Worm (Caenorhabditis elegans): ENCODE measurements around the gene F09F9.3.

The F09F9.3 gene

DNA sequence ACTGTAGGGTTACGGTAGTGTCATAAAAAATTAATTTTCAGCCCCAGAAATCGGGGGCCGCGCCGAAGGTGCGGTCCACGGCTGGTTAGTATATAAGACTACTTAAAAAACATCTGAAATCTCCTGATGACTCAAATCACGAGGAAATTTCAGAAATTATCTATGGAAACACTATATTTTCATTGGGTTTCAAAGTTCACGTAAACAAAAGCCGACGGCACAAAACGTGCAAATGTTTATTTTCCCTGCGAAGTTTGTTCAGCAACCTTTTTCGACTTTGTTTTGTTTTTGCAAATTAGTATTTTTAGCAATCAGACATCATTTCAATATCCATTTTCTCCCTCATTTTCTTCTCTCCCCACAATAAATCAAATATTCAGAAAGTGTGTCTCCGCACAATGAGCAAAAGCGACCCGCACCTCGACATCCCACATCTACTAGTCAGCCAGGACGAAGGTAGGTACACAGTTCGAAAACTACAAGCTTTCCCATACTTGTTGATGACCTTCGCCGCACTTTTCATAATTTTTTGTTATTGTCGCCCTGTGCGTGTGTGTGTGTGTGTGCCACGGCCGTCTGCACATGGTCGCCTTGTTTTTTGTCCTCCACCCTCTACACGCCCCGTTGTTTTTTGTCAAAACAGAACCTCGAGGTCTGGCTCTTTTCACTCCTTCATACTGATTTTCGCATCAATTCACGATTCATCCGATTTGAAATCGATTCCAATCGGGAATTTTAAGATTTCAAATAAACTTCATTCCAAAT, 15.9 kb upstream of the F09F9.3 start:
- TF ChIP-seq sdz-38 (tag; optimal IDR thresholded peaks at IDR 0.05) (no peak), attf-5 (GFP tag; optimal IDR thresholded peaks at IDR 0.05) (no peak), nfyb-1 (GFP tag; IDR thresholded peaks at IDR 0.05) (peak; percentile 32; the same call in 1 of the 2 replicates), F37B4.10 (GFP tag; IDR thresholded peaks at IDR 0.05) (no peak)

DNA sequence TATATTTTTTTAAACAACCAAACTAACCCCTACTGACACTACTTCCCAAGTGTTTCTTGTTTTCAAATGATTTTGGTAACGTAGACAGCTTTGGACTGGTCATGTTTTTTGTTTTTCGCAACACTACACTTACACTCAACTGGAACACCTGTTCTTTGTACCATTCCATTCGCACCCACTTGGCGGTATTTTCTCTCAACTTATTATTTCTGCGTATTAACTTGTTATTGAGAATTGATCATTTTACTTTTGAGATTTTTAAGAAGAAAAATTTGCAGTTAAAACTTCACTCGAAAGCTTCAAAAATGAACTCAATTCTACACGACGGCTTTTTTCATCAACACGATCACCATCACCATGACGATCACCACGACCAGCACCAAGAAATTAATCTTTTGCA, 14.0 kb upstream of the F09F9.3 start, which contains the start of gene ZK470.2:
Gene ZK470.2 (plus strand): TSS at position 301 of the 400 bp plus-strand sequence.
- TF ChIP-seq Y53F4B.3 (GFP tag; IDR thresholded peaks at IDR 0.05) = no peak
- TF ChIP-seq F57A8.1 (GFP tag; optimal IDR thresholded peaks at IDR 0.05) = no peak
- TF ChIP-seq lsl-1 (GFP tag; optimal IDR thresholded peaks at IDR 0.05) = no peak

DNA sequence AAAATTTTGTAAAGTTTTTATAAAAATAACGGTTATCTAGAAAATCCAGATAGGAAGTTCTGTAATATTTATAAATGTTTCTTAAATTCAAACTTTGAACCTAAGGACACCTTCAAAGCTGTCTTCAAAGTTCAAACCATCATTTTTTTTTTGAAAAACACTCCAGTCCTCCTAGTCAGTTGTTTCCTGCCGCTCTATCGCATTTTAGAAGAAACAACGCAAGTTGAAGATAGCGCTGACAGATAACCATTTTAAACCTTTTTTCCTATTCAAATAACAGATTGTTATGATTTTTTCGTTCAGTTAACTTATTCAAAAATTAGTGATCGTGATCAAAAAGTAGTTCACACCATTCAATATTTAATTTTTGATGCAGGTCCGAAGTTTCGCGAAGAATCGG, 12.5 kb upstream of the F09F9.3 start:
- TF ChIP-seq nhr-80 (tag; optimal IDR thresholded peaks at IDR 0.05) (peak; percentile 10), F37B4.10 (GFP tag; IDR thresholded peaks at IDR 0.05) (no peak)

DNA sequence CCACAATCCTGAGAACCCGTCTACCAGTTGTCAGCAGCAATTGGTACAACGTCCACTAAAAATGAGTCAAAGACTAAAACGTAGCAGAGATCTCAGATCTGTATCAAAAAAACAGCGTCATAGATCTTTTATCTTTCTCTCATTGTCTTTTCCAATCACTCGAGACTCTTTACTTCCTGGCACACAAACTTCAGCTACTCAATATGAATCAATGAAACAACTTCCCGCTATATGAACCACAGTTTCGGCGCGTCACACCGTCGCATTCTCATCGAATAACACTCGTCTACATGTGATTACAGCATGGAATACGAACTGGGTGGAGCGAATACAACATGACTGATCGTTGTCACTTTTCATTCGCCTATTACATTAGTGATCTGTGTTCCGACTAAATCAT, 11.4 kb upstream of the F09F9.3 start:
- no peak for TF ChIP-seq Y67H2A.10 (GFP tag; conservative IDR thresholded peaks at IDR 0.05)
- no peak for TF ChIP-seq dpff-1 (tag; optimal IDR thresholded peaks at IDR 0.05)
- TF ChIP-seq madf-10 (tag; optimal IDR thresholded peaks at IDR 0.05) = no peak
- no peak for TF ChIP-seq ceh-27 (GFP tag; optimal IDR thresholded peaks at IDR 0.05)
- no peak for TF ChIP-seq dox-1 (GFP tag; IDR thresholded peaks at IDR 0.05)
- TF ChIP-seq tbp1 (GFP tag; optimal IDR thresholded peaks at IDR 0.05) = no peak
- TF ChIP-seq tlf-1 (GFP tag; optimal IDR thresholded peaks at IDR 0.05) = no peak
- peak; percentile 65 for TF ChIP-seq lin-40 (tag; optimal IDR thresholded peaks at IDR 0.05)
- TF ChIP-seq ceh-40 (GFP tag; IDR thresholded peaks at IDR 0.05) = no peak
- no peak for TF ChIP-seq efl-1 (GFP tag; optimal IDR thresholded peaks at IDR 0.05)
- no peak for TF ChIP-seq attf-6 (GFP tag; IDR thresholded peaks at IDR 0.05)
- TF ChIP-seq nhr-90 (tag; optimal IDR thresholded peaks at IDR 0.05) = no peak
- no peak for TF ChIP-seq F55B11.4 (tag; optimal IDR thresholded peaks at IDR 0.05; ENCODE audit: borderline replicate concordance, insufficient read depth)
- TF ChIP-seq ets-4 (GFP tag; optimal IDR thresholded peaks at IDR 0.05) = no peak
- TF ChIP-seq Y53F4B.3 (GFP tag; IDR thresholded peaks at IDR 0.05) = no peak
- TF ChIP-seq T07F8.4 (tag; optimal IDR thresholded peaks at IDR 0.05) = no peak
- TF ChIP-seq hlh-12 (tag; optimal IDR thresholded peaks at IDR 0.05) = no peak
- peak; percentile 73 for TF ChIP-seq somi-1 (GFP tag; optimal IDR thresholded peaks at IDR 0.05)
- TF ChIP-seq ztf-25 (GFP tag; IDR thresholded peaks at IDR 0.05) = no peak
- no peak for TF ChIP-seq ZK185.1 (tag; optimal IDR thresholded peaks at IDR 0.05; ENCODE audit: poor library complexity, severe bottlenecking)
- TF ChIP-seq hlh-26 (GFP tag; conservative IDR thresholded peaks at IDR 0.05) = no peak
- no peak for TF ChIP-seq ceh-79 (tag; optimal IDR thresholded peaks at IDR 0.05)
- no peak for TF ChIP-seq hrde-1 (tag; optimal IDR thresholded peaks at IDR 0.05; ENCODE audit: borderline replicate concordance)
- peak; percentile 36 for TF ChIP-seq chd-7 (tag; optimal IDR thresholded peaks at IDR 0.05)
- TF ChIP-seq Y53G8AR.9 (GFP tag; conservative IDR thresholded peaks at IDR 0.05) = no peak
- peak; percentile 2 for TF ChIP-seq nhr-80 (tag; optimal IDR thresholded peaks at IDR 0.05)
- no peak for TF ChIP-seq bed-2 (GFP tag; IDR thresholded peaks at IDR 0.05)
- TF ChIP-seq B0336.3 (GFP tag; IDR thresholded peaks at IDR 0.05) = no peak
- peak; percentile 50 for TF ChIP-seq die-1 (tag; optimal IDR thresholded peaks at IDR 0.05)
- no peak for TF ChIP-seq F52B5.7 (tag; optimal IDR thresholded peaks at IDR 0.05)
- TF ChIP-seq ama-1 (optimal IDR thresholded peaks at IDR 0.05) = no peak
- TF ChIP-seq ama-1 (GFP tag; optimal IDR thresholded peaks at IDR 0.05) = no peak
- no peak for TF ChIP-seq sea-2 (GFP tag; IDR thresholded peaks at IDR 0.05)
- peak; percentile 45 for TF ChIP-seq F22D6.2 (tag; optimal IDR thresholded peaks at IDR 0.05)
- no peak for TF ChIP-seq rpc-1 (optimal IDR thresholded peaks at IDR 0.05)
- no peak for TF ChIP-seq rpc-1 (tag; optimal IDR thresholded peaks at IDR 0.05)
- TF ChIP-seq F57A8.1 (GFP tag; optimal IDR thresholded peaks at IDR 0.05) = no peak
- TF ChIP-seq ztf-26 (tag; optimal IDR thresholded peaks at IDR 0.05) = peak; percentile 71
- TF ChIP-seq C06A6.2 (GFP tag; conservative IDR thresholded peaks at IDR 0.05) = 0 out of 2 replicates have a peak, but pooled peaks have one; percentile 35
